Fruit fly (Drosophila melanogaster): Measurements from ENCODE around the gene Best1.

Best1 gene

dm6 chr3R:10139649-10140598 is 30.4 kb downstream of the Best1 start, which contains the start of gene tws (continued):
- TF ChIP-seq Hsf (GFP tag; optimal IDR thresholded peaks at IDR 0.05) = peak; percentile 39
- TF ChIP-seq hbn (GFP tag; IDR thresholded peaks at IDR 0.05; ENCODE audit: partially characterized antibody) = no peak
- peak; percentile 56 for TF ChIP-seq Dek (tag; optimal IDR thresholded peaks at IDR 0.05)
- no peak for TF ChIP-seq CG11560 (tag; IDR thresholded peaks at IDR 0.05)
- TF ChIP-seq Hand (GFP tag; optimal IDR thresholded peaks at IDR 0.05) = peak; percentile 46
- peak; percentile 18 for TF ChIP-seq CG18476 (GFP tag; optimal IDR thresholded peaks at IDR 0.05)
- peak; percentile 28; the same call in 1 of the 3 replicates for TF ChIP-seq Aef1 (GFP tag; IDR thresholded peaks at IDR 0.05)
- TF ChIP-seq CG2202 (tag; optimal IDR thresholded peaks at IDR 0.05) = no peak
- no peak for TF ChIP-seq CG8359 (GFP tag; optimal IDR thresholded peaks at IDR 0.05; ENCODE audit: borderline replicate concordance)
- peak; percentile 0 for TF ChIP-seq CG15696 (tag; optimal IDR thresholded peaks at IDR 0.05)
- TF ChIP-seq onecut (GFP tag; IDR thresholded peaks at IDR 0.05) = peak; percentile 36; the same call in 1 of the 2 replicates
- no peak for TF ChIP-seq chn (GFP tag; optimal IDR thresholded peaks at IDR 0.05)
- TF ChIP-seq chm (GFP tag; IDR thresholded peaks at IDR 0.05) = 0 out of 2 replicates have a peak, but pooled peaks have one; percentile 46
- peak; percentile 39 for TF ChIP-seq Xbp1 (GFP tag; optimal IDR thresholded peaks at IDR 0.05)
- no peak for TF ChIP-seq Sin3A (optimal IDR thresholded peaks at IDR 0.05)
- no peak for TF ChIP-seq dan (GFP tag; IDR thresholded peaks at IDR 0.05)
- peak; percentile 23 for TF ChIP-seq caup (GFP tag; optimal IDR thresholded peaks at IDR 0.05; ENCODE audit: severe bottlenecking)
- TF ChIP-seq CG32772 (GFP tag; IDR thresholded peaks at IDR 0.05) = no peak
- no peak for TF ChIP-seq z (GFP tag; IDR thresholded peaks at IDR 0.05)
- peak; percentile 43 for TF ChIP-seq CG4424 (GFP tag; optimal IDR thresholded peaks at IDR 0.05)
- TF ChIP-seq ind (GFP tag; optimal IDR thresholded peaks at IDR 0.05) = peak; percentile 2
- TF ChIP-seq scrt (GFP tag; optimal IDR thresholded peaks at IDR 0.05) = peak; percentile 30
- peak; percentile 47 for TF ChIP-seq CG8924 (tag; optimal IDR thresholded peaks at IDR 0.05)
- peak; percentile 63; the same call in 1 of the 2 replicates for TF ChIP-seq stc (GFP tag; IDR thresholded peaks at IDR 0.05)
- no peak for TF ChIP-seq Dll (GFP tag; IDR thresholded peaks at IDR 0.05; ENCODE audit: partially characterized antibody)
- no peak for TF ChIP-seq prd (optimal IDR thresholded peaks at IDR 0.05)
- TF ChIP-seq prd (GFP tag; IDR thresholded peaks at IDR 0.05) = peak; percentile 33; the same call in 1 of the 3 replicates
- TF ChIP-seq exex (tag; optimal IDR thresholded peaks at IDR 0.05) = peak; percentile 74
- TF ChIP-seq CG7745 (tag; optimal IDR thresholded peaks at IDR 0.05) = no peak
- TF ChIP-seq seq (GFP tag; IDR thresholded peaks at IDR 0.05) = peak; percentile 66
- TF ChIP-seq sob (GFP tag; IDR thresholded peaks at IDR 0.05) = 0 out of 2 replicates have a peak, but pooled peaks have one; percentile 36
- peak; percentile 14 for TF ChIP-seq CG15011 (GFP tag; optimal IDR thresholded peaks at IDR 0.05)
- peak; percentile 15 to 41 for TF ChIP-seq chif (GFP tag; optimal IDR thresholded peaks at IDR 0.05)
- no peak for TF ChIP-seq Gsc (GFP tag; IDR thresholded peaks at IDR 0.05)
- no peak for TF ChIP-seq HLHmδ (GFP tag; optimal IDR thresholded peaks at IDR 0.05)
- peak; percentile 59 for TF ChIP-seq CG6765 (GFP tag; optimal IDR thresholded peaks at IDR 0.05)
- TF ChIP-seq trh (GFP tag; optimal IDR thresholded peaks at IDR 0.05) = no peak
- TF ChIP-seq CG13624 (GFP tag; optimal IDR thresholded peaks at IDR 0.05) = peak; percentile 41
- TF ChIP-seq fd64A (GFP tag; optimal IDR thresholded peaks at IDR 0.05) = peak; percentile 54
- peak; percentile 6 for TF ChIP-seq CG8388 (GFP tag; optimal IDR thresholded peaks at IDR 0.05)
- no peak for TF ChIP-seq Optix (GFP tag; IDR thresholded peaks at IDR 0.05)
- no peak for TF ChIP-seq jigr1 (GFP tag; IDR thresholded peaks at IDR 0.05)
- TF ChIP-seq H15 (GFP tag; IDR thresholded peaks at IDR 0.05) = peak; percentile 23; the same call in 1 of the 3 replicates
- TF ChIP-seq CG13424 (tag; optimal IDR thresholded peaks at IDR 0.05) = peak; percentile 49
- no peak for TF ChIP-seq da (GFP tag; optimal IDR thresholded peaks at IDR 0.05)
- TF ChIP-seq p53 (GFP tag; optimal IDR thresholded peaks at IDR 0.05) = no peak
- peak; percentile 61 for TF ChIP-seq CG9932 (GFP tag; IDR thresholded peaks at IDR 0.05)
- peak; percentile 12 for TF ChIP-seq CG12104 (GFP tag; optimal IDR thresholded peaks at IDR 0.05)
- TF ChIP-seq Jarid2 (GFP tag; optimal IDR thresholded peaks at IDR 0.05) = peak; percentile 57
